Fruit fly (Drosophila melanogaster) whole organism, embryonic: ENCODE results near the gene orion.
A peak's percentile ranks its signal among the peaks of the same experiment; 100 is the strongest.

ENCODE experiments used
- Adf1 ChIP-seq: fragments of 200-800 bp; sonication (Bioruptor generic); IDR thresholded peaks from 2 replicates; pipeline ENCODE4 v1.3.6; 2022; ENCODE audit warnings: missing biosample characterization, missing genetic modification characterization
- CG10209 ChIP-seq: fragments of 200-800 bp; sonication (Bioruptor generic); optimal IDR thresholded peaks from 3 replicates; lab custom pipeline; 2017; ENCODE audit warnings: missing biosample characterization, mild to moderate bottlenecking, missing genetic modification characterization, missing genetic modification reagents
- CG10274 ChIP-seq: fragments of 200-800 bp; sonication (Bioruptor generic); optimal IDR thresholded peaks from 3 replicates; lab custom pipeline; 2017; ENCODE audit warnings: missing biosample characterization, mild to moderate bottlenecking, missing genetic modification characterization
- CG10431 ChIP-seq: fragments of 200-800 bp; sonication (Bioruptor generic); optimal IDR thresholded peaks from 3 replicates; lab custom pipeline; 2018; ENCODE audit warnings: missing biosample characterization, mild to moderate bottlenecking, missing genetic modification characterization
- CG12659 ChIP-seq: fragments of 200-800 bp; sonication (Bioruptor generic); optimal IDR thresholded peaks from 3 replicates; lab custom pipeline; 2017; ENCODE audit warnings: mild to moderate bottlenecking, missing biosample characterization, missing genetic modification reagents, missing genetic modification characterization
- CG14860 ChIP-seq: fragments of 200-800 bp; sonication (Bioruptor generic); IDR thresholded peaks from 3 replicates; pipeline ENCODE4 v1.3.6; 2022; ENCODE audit warnings: missing biosample characterization, missing genetic modification characterization; ENCODE audit not compliant: partially characterized antibody
- CG17186 ChIP-seq: fragments of 200-800 bp; sonication (Bioruptor generic); optimal IDR thresholded peaks from 3 replicates; lab custom pipeline; 2017; ENCODE audit warnings: missing biosample characterization, missing genetic modification reagents, missing genetic modification characterization
- CG17612 ChIP-seq: fragments of 200-800 bp; sonication (Bioruptor generic); IDR thresholded peaks from 2 replicates; pipeline ENCODE4 v1.3.6; 2022; ENCODE audit warnings: missing biosample characterization, missing genetic modification characterization
- CG31388 ChIP-seq: fragments of 200-800 bp; sonication (Bioruptor generic); optimal IDR thresholded peaks from 2 replicates; lab custom pipeline; 2016; ENCODE audit warnings: missing biosample characterization, missing genetic modification characterization
- CG34422 ChIP-seq: fragments of 200-800 bp; sonication (Bioruptor generic); IDR thresholded peaks from 3 replicates; pipeline ENCODE4 v1.3.6; 2022; ENCODE audit warnings: missing biosample characterization, missing genetic modification characterization
- CG43689 ChIP-seq: fragments of 200-800 bp; sonication (Bioruptor generic); IDR thresholded peaks from 2 replicates; pipeline ENCODE4 v1.3.6; 2022; ENCODE audit warnings: missing biosample characterization, missing genetic modification characterization
- CG4404 ChIP-seq: fragments of 200-800 bp; sonication (Bioruptor generic); IDR thresholded peaks from 2 replicates; pipeline ENCODE4 v1.3.6; 2022; ENCODE audit warnings: missing biosample characterization, missing genetic modification characterization
- CG5953 ChIP-seq: fragments of 200-800 bp; sonication (Bioruptor generic); IDR thresholded peaks from 2 replicates; pipeline ENCODE4 v1.3.6; 2022; ENCODE audit warnings: missing biosample characterization, missing genetic modification characterization
- CG7357 ChIP-seq: fragments of 200-800 bp; sonication (Bioruptor generic); IDR thresholded peaks from 3 replicates; pipeline ENCODE4 v1.3.6; 2022; ENCODE audit warnings: missing biosample characterization, missing genetic modification characterization
- CG8765 ChIP-seq: fragments of 200-800 bp; sonication (Bioruptor generic); IDR thresholded peaks from 2 replicates; pipeline ENCODE4 v1.3.6; 2022; ENCODE audit warnings: missing biosample characterization, missing genetic modification characterization
- CG9932 ChIP-seq: fragments of 200-800 bp; sonication (Bioruptor generic); IDR thresholded peaks from 2 replicates; pipeline ENCODE4 v1.3.6; 2022; ENCODE audit warnings: missing biosample characterization, missing genetic modification characterization
- Chrac-16 ChIP-seq: fragments of 200-800 bp; sonication (Bioruptor generic); optimal IDR thresholded peaks from 3 replicates; lab custom pipeline; 2016; ENCODE audit warnings: missing biosample characterization, missing genetic modification characterization
- Dll ChIP-seq: fragments of 200-800 bp; sonication (Bioruptor generic); IDR thresholded peaks from 4 replicates; pipeline ENCODE4 v1.3.6; 2022; ENCODE audit warnings: missing biosample characterization, missing genetic modification characterization; ENCODE audit not compliant: partially characterized antibody
- Eip74EF ChIP-seq, 2 experiments: fragments of 200-800 bp in 1 of 2; fragments of >200 bp in 1 of 2; sonication (Bioruptor generic) in 1 of 2; optimal IDR thresholded peaks; 2 replicates each; lab custom pipeline; 2017 to 2019; ENCODE audit warnings: missing biosample characterization in 2 of 2, missing genetic modification characterization in 2 of 2, mild to moderate bottlenecking in 1 of 2, moderate library complexity in 1 of 2
- HLHmδ ChIP-seq: fragments of 200-800 bp; sonication (Bioruptor generic); optimal IDR thresholded peaks from 2 replicates; lab custom pipeline; 2018; ENCODE audit warnings: missing biosample characterization, mild to moderate bottlenecking, missing genetic modification characterization, moderate library complexity
- Mes4 ChIP-seq: fragments of 200-800 bp; sonication (Bioruptor generic); optimal IDR thresholded peaks from 2 replicates; lab custom pipeline; 2016; ENCODE audit warnings: missing biosample characterization, missing genetic modification characterization
- Nf-YA ChIP-seq: fragments of 200-800 bp; sonication (Bioruptor generic); IDR thresholded peaks from 2 replicates; pipeline ENCODE4 v1.3.6; 2022; ENCODE audit warnings: missing biosample characterization, missing genetic modification characterization
- Spps ChIP-seq: fragments of 200-800 bp; sonication (Bioruptor generic); optimal IDR thresholded peaks from 2 replicates; lab custom pipeline; 2018; ENCODE audit warnings: missing biosample characterization, mild to moderate bottlenecking, missing genetic modification characterization
- Taf1 ChIP-seq: fragments of 200-800 bp; sonication (Bioruptor generic); IDR thresholded peaks from 2 replicates; pipeline ENCODE4 v1.3.6; 2022; ENCODE audit warnings: missing biosample characterization, missing genetic modification characterization
- ap ChIP-seq: fragments of 200-800 bp; sonication (Bioruptor generic); IDR thresholded peaks from 2 replicates; pipeline ENCODE4 v1.3.6; 2022; ENCODE audit warnings: missing biosample characterization, missing genetic modification characterization
- ato ChIP-seq: fragments of 200-800 bp; sonication (Bioruptor generic); IDR thresholded peaks from 2 replicates; pipeline ENCODE4 v1.3.6; 2022; ENCODE audit warnings: missing biosample characterization, missing genetic modification characterization; ENCODE audit not compliant: partially characterized antibody
- chinmo ChIP-seq: fragments of 200-800 bp; sonication (Bioruptor generic); IDR thresholded peaks from 4 replicates; pipeline ENCODE4 v1.3.6; 2022; ENCODE audit warnings: missing biosample characterization, missing genetic modification characterization; ENCODE audit not compliant: partially characterized antibody
- chm ChIP-seq: fragments of 200-800 bp; sonication (Bioruptor generic); IDR thresholded peaks from 2 replicates; pipeline ENCODE4 v1.3.6; 2022; ENCODE audit warnings: missing biosample characterization, missing genetic modification characterization
- danr ChIP-seq: fragments of 200-800 bp; sonication (Bioruptor generic); IDR thresholded peaks from 2 replicates; pipeline ENCODE4 v1.3.6; 2022; ENCODE audit warnings: missing biosample characterization, missing genetic modification characterization
- dmrt99B ChIP-seq: fragments of 200-800 bp; sonication (Bioruptor generic); optimal IDR thresholded peaks from 2 replicates; lab custom pipeline; 2018; ENCODE audit warnings: missing biosample characterization, mild to moderate bottlenecking, missing genetic modification characterization, moderate library complexity
- dysf ChIP-seq: fragments of 200-800 bp; sonication (Bioruptor generic); IDR thresholded peaks from 3 replicates; pipeline ENCODE4 v1.3.6; 2022; ENCODE audit warnings: missing biosample characterization, missing genetic modification characterization
- exex ChIP-seq: fragments of 200-800 bp; sonication (Bioruptor generic); optimal IDR thresholded peaks from 4 replicates; lab custom pipeline; 2018; ENCODE audit warnings: missing biosample characterization, mild to moderate bottlenecking, missing genetic modification characterization, moderate library complexity
- kah ChIP-seq: fragments of 200-800 bp; sonication (Bioruptor generic); optimal IDR thresholded peaks from 2 replicates; lab custom pipeline; 2018; ENCODE audit warnings: missing biosample characterization, mild to moderate bottlenecking, missing genetic modification characterization
- knrl ChIP-seq: fragments of 200-800 bp; sonication (Bioruptor generic); IDR thresholded peaks from 3 replicates; pipeline ENCODE4 v1.3.6; 2022; ENCODE audit warnings: missing biosample characterization, missing genetic modification characterization; ENCODE audit not compliant: partially characterized antibody
- nau ChIP-seq: fragments of 200-800 bp; sonication (Bioruptor generic); optimal IDR thresholded peaks from 3 replicates; lab custom pipeline; 2017; ENCODE audit warnings: missing biosample characterization, mild to moderate bottlenecking, missing genetic modification characterization, missing genetic modification reagents
- nom ChIP-seq: fragments of 200-800 bp; sonication (Bioruptor generic); optimal IDR thresholded peaks from 2 replicates; lab custom pipeline; 2017; ENCODE audit warnings: missing biosample characterization, missing genetic modification characterization, mild to moderate bottlenecking, moderate library complexity, missing genetic modification reagents
- pan ChIP-seq, 4 experiments: fragments of >200 bp in 3 of 4; fragments of 200-800 bp in 1 of 4; sonication (Bioruptor generic) in 1 of 4; optimal IDR thresholded peaks in 3 of 4; IDR thresholded peaks in 1 of 4; 2 replicates each; pipeline versions ENCODE4 v1.3.6 to Lab custom; 2017 to 2022; ENCODE audit warnings: missing biosample characterization in 2 of 4, missing genetic modification characterization in 2 of 4, mixed read lengths in 1 of 4
- pita ChIP-seq: fragments of 200-800 bp; sonication (Bioruptor generic); optimal IDR thresholded peaks from 2 replicates; lab custom pipeline; 2017; ENCODE audit warnings: missing biosample characterization, mild to moderate bottlenecking, missing genetic modification characterization
- pnt ChIP-seq: fragments of 200-800 bp; sonication (Bioruptor generic); optimal IDR thresholded peaks from 3 replicates; lab custom pipeline; 2016; ENCODE audit warnings: missing biosample characterization, missing genetic modification characterization
- pum ChIP-seq: fragments of 200-800 bp; sonication (Bioruptor generic); optimal IDR thresholded peaks from 2 replicates; lab custom pipeline; 2016; ENCODE audit warnings: missing biosample characterization, missing genetic modification characterization
- salm ChIP-seq: fragments of 200-800 bp; sonication (Bioruptor generic); optimal IDR thresholded peaks from 2 replicates; lab custom pipeline; 2018; ENCODE audit warnings: missing biosample characterization, mild to moderate bottlenecking, missing genetic modification characterization
- scrt ChIP-seq: fragments of 200-800 bp; sonication (Bioruptor generic); optimal IDR thresholded peaks from 2 replicates; lab custom pipeline; 2018; ENCODE audit warnings: missing biosample characterization, mild to moderate bottlenecking, missing genetic modification characterization, moderate library complexity
- sisA ChIP-seq: fragments of 200-800 bp; sonication (Bioruptor generic); IDR thresholded peaks from 2 replicates; pipeline ENCODE4 v1.3.6; 2022; ENCODE audit warnings: missing biosample characterization, missing genetic modification characterization
- stc ChIP-seq: fragments of 200-800 bp; sonication (Bioruptor generic); IDR thresholded peaks from 2 replicates; pipeline ENCODE4 v1.3.6; 2022; ENCODE audit warnings: missing biosample characterization, missing genetic modification characterization
- sug ChIP-seq: fragments of 200-800 bp; optimal IDR thresholded peaks from 2 replicates; lab custom pipeline; 2019; ENCODE audit warnings: missing biosample characterization, mild to moderate bottlenecking, missing genetic modification characterization, moderate library complexity
- wek ChIP-seq: fragments of 200-800 bp; sonication (Bioruptor generic); optimal IDR thresholded peaks from 3 replicates; lab custom pipeline; 2018; ENCODE audit warnings: missing biosample characterization, mild to moderate bottlenecking, missing genetic modification characterization, moderate library complexity
- zf30C ChIP-seq: fragments of 200-800 bp; sonication (Bioruptor generic); optimal IDR thresholded peaks from 3 replicates; lab custom pipeline; 2018; ENCODE audit warnings: missing biosample characterization, mild to moderate bottlenecking, missing genetic modification characterization

orion gene

DNA sequence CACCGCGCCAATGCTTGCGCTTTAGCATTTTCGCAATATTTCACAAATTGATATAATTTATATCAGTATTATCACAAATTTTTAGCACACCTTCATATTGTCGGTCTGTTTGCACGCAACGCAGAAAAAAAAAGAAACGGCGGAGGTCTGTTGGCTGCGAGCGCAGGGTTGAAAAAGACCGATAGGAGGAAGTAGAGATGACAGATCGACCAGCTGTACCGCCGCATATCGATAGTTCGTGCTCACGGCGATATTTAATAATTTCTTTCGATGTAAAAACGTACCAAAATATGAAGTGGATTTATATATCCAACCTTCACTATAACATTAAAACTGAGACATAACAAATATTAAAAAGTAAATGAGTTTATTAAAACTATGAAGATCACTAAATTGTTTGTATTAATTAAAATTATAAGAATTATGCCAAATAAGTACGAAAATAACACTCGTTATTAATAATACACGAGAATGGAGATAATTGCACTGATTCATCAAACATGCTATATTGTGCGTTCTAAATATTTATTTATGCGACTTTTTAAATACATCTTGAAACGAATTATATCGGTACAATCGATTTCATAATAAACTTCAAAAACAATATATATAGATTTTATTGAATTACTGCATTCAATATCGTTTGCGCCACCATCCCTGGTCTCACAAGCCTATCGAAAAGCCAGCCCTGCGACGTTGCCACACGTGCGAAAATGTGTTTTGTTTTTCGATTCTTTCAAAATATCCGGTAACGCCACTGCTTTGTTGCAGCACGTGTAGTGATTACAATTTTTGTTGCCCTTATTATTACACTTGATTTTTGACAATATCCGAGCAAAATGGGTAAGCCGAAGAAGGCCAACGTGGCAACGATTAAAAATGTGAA is 45.3 kb downstream of the orion start, which contains the start of the genes RpS6 and bys (continued):
- TF ChIP-seq chinmo (GFP tag; lab: Robert Waterston, UW): peak; percentile 59; the same call in 1 of the 4 replicates
- no peak for TF ChIP-seq pan (optimal IDR thresholded peaks at IDR 0.05; lab: Kevin White, UChicago)
- TF ChIP-seq pan (GFP tag; optimal IDR thresholded peaks at IDR 0.05 in 1 of 2, IDR thresholded peaks at IDR 0.05 in 1 of 2): peak in 1 of 2 experiments; percentile 65
- peak; percentile 43 for TF ChIP-seq CG10209
- TF ChIP-seq Taf1 (GFP tag; lab: Robert Waterston, UW): no peak; the same call in 1 of the 2 replicates
- TF ChIP-seq CG17612 (GFP tag; lab: Robert Waterston, UW): no peak
- no peak for TF ChIP-seq sug (tag; lab: Kevin White, UChicago)
- TF ChIP-seq CG7357 (GFP tag; lab: Robert Waterston, UW): no peak
- TF ChIP-seq CG43689: no peak
- TF ChIP-seq stc (GFP tag; lab: Robert Waterston, UW): no peak
- peak; percentile 51 for TF ChIP-seq CG34422 (GFP tag; lab: Robert Waterston, UW)
- TF ChIP-seq nau (GFP tag; lab: Kevin White, UChicago): no peak
- peak; percentile 74 for TF ChIP-seq CG9932
- peak; percentile 46 for TF ChIP-seq CG10274 (GFP tag; lab: Kevin White, UChicago)
- TF ChIP-seq CG5953 (GFP tag; lab: Robert Waterston, UW): 0 out of 2 replicates have a peak, but pooled peaks have one; percentile 8
- TF ChIP-seq wek (GFP tag; lab: Kevin White, UChicago): peak; percentile 33
- TF ChIP-seq CG12659 (GFP tag; lab: Kevin White, UChicago): peak; percentile 65
- TF ChIP-seq CG31388: no peak
- TF ChIP-seq CG14860: peak; percentile 77
- TF ChIP-seq dmrt99B (tag; lab: Kevin White, UChicago): peak; percentile 19
- peak; percentile 42; the same call in 2 of the 3 replicates for TF ChIP-seq dysf (GFP tag; lab: Robert Waterston, UW)
- peak; percentile 48 for TF ChIP-seq Chrac-16 (GFP tag; lab: Kevin White, UChicago)
- no peak for TF ChIP-seq exex
- TF ChIP-seq ato (GFP tag; lab: Robert Waterston, UW): peak; percentile 76
- TF ChIP-seq CG17186 (GFP tag; lab: Kevin White, UChicago): no peak
- TF ChIP-seq Nf-YA (GFP tag; lab: Robert Waterston, UW): no peak
- TF ChIP-seq pita (GFP tag; lab: Kevin White, UChicago): no peak
- TF ChIP-seq ap (GFP tag; lab: Robert Waterston, UW): no peak
- TF ChIP-seq kah (GFP tag; lab: Kevin White, UChicago): peak; percentile 41
- TF ChIP-seq salm (tag; lab: Kevin White, UChicago): no peak
- peak; percentile 61 for TF ChIP-seq scrt
- no peak for TF ChIP-seq CG4404 (GFP tag; lab: Robert Waterston, UW)
- no peak for TF ChIP-seq danr (GFP tag; lab: Robert Waterston, UW)
- no peak for TF ChIP-seq Spps (tag; lab: Kevin White, UChicago)
- peak; percentile 1 for TF ChIP-seq pum
- peak; percentile 51 for TF ChIP-seq CG10431
- 0 out of 2 replicates have a peak, but pooled peaks have one; percentile 23 for TF ChIP-seq CG8765 (GFP tag; lab: Robert Waterston, UW)
- peak; percentile 10 for TF ChIP-seq zf30C (GFP tag; lab: Kevin White, UChicago)
- 0 out of 2 replicates have a peak, but pooled peaks have one; percentile 20 for TF ChIP-seq sisA (GFP tag; lab: Robert Waterston, UW)
- TF ChIP-seq HLHmδ: peak; percentile 76
- TF ChIP-seq Eip74EF (GFP tag; optimal IDR thresholded peaks at IDR 0.05; lab: Kevin White, UChicago): peak in 1 of 2 experiments; percentile 34
- TF ChIP-seq Dll (GFP tag; lab: Robert Waterston, UW): peak; percentile 80
- peak; percentile 64 for TF ChIP-seq Mes4
- TF ChIP-seq nom: peak; percentile 82
- peak; percentile 65 for TF ChIP-seq chm
- TF ChIP-seq pnt (GFP tag; lab: Kevin White, UChicago): no peak
- no peak for TF ChIP-seq Adf1 (GFP tag; lab: Robert Waterston, UW)
- peak; percentile 83 for TF ChIP-seq knrl (GFP tag; lab: Robert Waterston, UW)
